Worm (Caenorhabditis elegans) whole organism, late embryonic: ENCODE data around the gene ecps-1.
"Not testable (repeated sequence)": the region's sequence is repeated elsewhere in the genome, so short reads cannot be mapped to it uniquely, and the experiment has no call there.

ENCODE experiments used
- C08G9.2 ChIP-seq: sonication (generic microtip); optimal IDR thresholded peaks from 2 replicates; lab custom pipeline; 2016; ENCODE audit warnings: mild to moderate bottlenecking, missing genetic modification characterization, moderate library complexity, missing compliant biosample characterization
- F13H6.1 ChIP-seq: sonication (generic microtip); optimal IDR thresholded peaks from 2 replicates; lab custom pipeline; 2016; ENCODE audit warnings: missing genetic modification characterization, missing compliant biosample characterization
- K09A11.1 ChIP-seq: sonication (generic microtip); optimal IDR thresholded peaks from 2 replicates; lab custom pipeline; 2017; ENCODE audit warnings: antibody characterized with exemption, mild to moderate bottlenecking, missing genetic modification characterization, missing compliant biosample characterization; ENCODE audit not compliant: insufficient read depth
- ahr-1 ChIP-seq: sonication (generic microtip); optimal IDR thresholded peaks from 2 replicates; lab custom pipeline; 2016; ENCODE audit warnings: missing genetic modification characterization, missing compliant biosample characterization
- ama-1 ChIP-seq: fragments of 150-350 bp; optimal IDR thresholded peaks from 2 replicates; lab custom pipeline; 2014
- ceh-14 ChIP-seq: sonication (generic microtip); optimal IDR thresholded peaks from 2 replicates; lab custom pipeline; 2016; ENCODE audit warnings: missing genotype, missing genetic modification characterization, missing compliant biosample characterization
- ceh-18 ChIP-seq: sonication (generic microtip); optimal IDR thresholded peaks from 2 replicates; lab custom pipeline; 2016; ENCODE audit warnings: missing genetic modification characterization, missing compliant biosample characterization
- ceh-19 ChIP-seq: fragments of 200-800 bp; sonication (Bioruptor generic); optimal IDR thresholded peaks from 2 replicates; lab custom pipeline; 2018; ENCODE audit warnings: mild to moderate bottlenecking, missing genetic modification characterization, missing compliant biosample characterization
- ceh-31 ChIP-seq: sonication (generic microtip); optimal IDR thresholded peaks from 2 replicates; lab custom pipeline; 2016; ENCODE audit warnings: missing genetic modification characterization, missing compliant biosample characterization
- ceh-34 ChIP-seq: sonication (generic microtip); optimal IDR thresholded peaks from 2 replicates; lab custom pipeline; 2016; ENCODE audit warnings: mild to moderate bottlenecking, missing genetic modification characterization, missing compliant biosample characterization
- ceh-6 ChIP-seq: fragments of 200-800 bp; sonication (Bioruptor generic); optimal IDR thresholded peaks from 2 replicates; lab custom pipeline; 2018; ENCODE audit warnings: mild to moderate bottlenecking, missing genetic modification characterization, missing compliant biosample characterization
- ceh-9 ChIP-seq: sonication (generic microtip); optimal IDR thresholded peaks from 2 replicates; lab custom pipeline; 2016; ENCODE audit warnings: mild to moderate bottlenecking, missing genetic modification characterization, inconsistent platforms, missing compliant biosample characterization
- elt-2 ChIP-seq: sonication (generic microtip); optimal IDR thresholded peaks from 2 replicates; lab custom pipeline; 2016; ENCODE audit warnings: missing genetic modification reagents, missing genetic modification characterization, missing compliant biosample characterization
- elt-4 ChIP-seq: sonication (generic microtip); optimal IDR thresholded peaks from 2 replicates; lab custom pipeline; 2016; ENCODE audit warnings: missing genetic modification characterization, missing compliant biosample characterization
- fax-1 ChIP-seq: sonication (generic microtip); optimal IDR thresholded peaks from 2 replicates; lab custom pipeline; 2016; ENCODE audit warnings: missing genotype, missing genetic modification characterization, missing compliant biosample characterization
- hlh-30 ChIP-seq: sonication (generic microtip); optimal IDR thresholded peaks from 2 replicates; lab custom pipeline; 2017; ENCODE audit warnings: antibody characterized with exemption, missing genetic modification characterization, missing compliant biosample characterization; ENCODE audit not compliant: insufficient read depth
- lim-6 ChIP-seq: sonication (generic microtip); optimal IDR thresholded peaks from 2 replicates; lab custom pipeline; 2016; ENCODE audit warnings: missing genetic modification characterization, missing compliant biosample characterization
- lin-11 ChIP-seq: fragments of 200-800 bp; sonication (Bioruptor generic); optimal IDR thresholded peaks from 2 replicates; lab custom pipeline; 2018; ENCODE audit warnings: mild to moderate bottlenecking, missing genetic modification characterization, missing compliant biosample characterization
- nfya-1 ChIP-seq: sonication (generic microtip); optimal IDR thresholded peaks from 2 replicates; lab custom pipeline; 2017; ENCODE audit warnings: missing genetic modification characterization, mild to moderate bottlenecking, missing compliant biosample characterization, antibody characterized with exemption, moderate library complexity
- nhr-232 ChIP-seq: sonication (generic microtip); optimal IDR thresholded peaks from 2 replicates; lab custom pipeline; 2016; ENCODE audit warnings: missing genetic modification characterization, missing compliant biosample characterization
- npax-4 ChIP-seq: sonication (generic microtip); optimal IDR thresholded peaks from 2 replicates; lab custom pipeline; 2016; ENCODE audit warnings: missing genetic modification characterization, missing compliant biosample characterization
- odd-2 ChIP-seq: sonication (generic microtip); optimal IDR thresholded peaks from 2 replicates; lab custom pipeline; 2017; ENCODE audit warnings: antibody characterized with exemption, mild to moderate bottlenecking, missing genetic modification characterization, missing compliant biosample characterization
- pag-3 ChIP-seq: sonication (generic microtip); optimal IDR thresholded peaks from 2 replicates; lab custom pipeline; 2016; ENCODE audit warnings: missing compliant biosample characterization, missing genetic modification characterization, borderline replicate concordance
- pat-9 ChIP-seq: fragments of 200-800 bp; sonication (Bioruptor generic); optimal IDR thresholded peaks from 2 replicates; lab custom pipeline; 2018; ENCODE audit warnings: mild to moderate bottlenecking, missing genetic modification characterization, moderate library complexity, missing compliant biosample characterization
- pax-1 ChIP-seq: fragments of 150-350 bp; optimal IDR thresholded peaks from 2 replicates; lab custom pipeline; 2014; ENCODE audit warnings: missing biosample characterization, missing genetic modification characterization
- pqm-1 ChIP-seq: sonication (generic microtip); optimal IDR thresholded peaks from 2 replicates; lab custom pipeline; 2016; ENCODE audit warnings: missing genetic modification characterization, missing compliant biosample characterization
- pros-1 ChIP-seq: fragments of 150-350 bp; optimal IDR thresholded peaks from 2 replicates; lab custom pipeline; 2014; ENCODE audit warnings: missing biosample characterization, missing genetic modification reagents, missing genetic modification characterization
- ref-2 ChIP-seq: sonication (generic microtip); optimal IDR thresholded peaks from 2 replicates; lab custom pipeline; 2016; ENCODE audit warnings: missing genetic modification characterization, missing compliant biosample characterization
- rnt-1 ChIP-seq: sonication (generic microtip); optimal IDR thresholded peaks from 2 replicates; lab custom pipeline; 2016; ENCODE audit warnings: missing genetic modification characterization, missing compliant biosample characterization
- syd-9 ChIP-seq: sonication (generic microtip); optimal IDR thresholded peaks from 2 replicates; lab custom pipeline; 2016; ENCODE audit warnings: mild to moderate bottlenecking, missing genetic modification characterization, moderate library complexity, missing compliant biosample characterization
- tbx-2 ChIP-seq: sonication (generic microtip); optimal IDR thresholded peaks from 2 replicates; lab custom pipeline; 2016; ENCODE audit warnings: missing genetic modification characterization, missing compliant biosample characterization
- tbx-7 ChIP-seq: sonication (generic microtip); optimal IDR thresholded peaks from 2 replicates; lab custom pipeline; 2016; ENCODE audit warnings: missing genotype, missing genetic modification characterization, missing compliant biosample characterization
- ttx-3 ChIP-seq: sonication (generic microtip); optimal IDR thresholded peaks from 2 replicates; lab custom pipeline; 2016; ENCODE audit warnings: missing genetic modification reagents, missing genetic modification characterization, missing compliant biosample characterization
- unc-3 ChIP-seq, 2 experiments: fragments of 200-800 bp in 1 of 2; sonication (Bioruptor generic) in 1 of 2; sonication (generic microtip) in 1 of 2; conservative IDR thresholded peaks in 1 of 2; optimal IDR thresholded peaks in 1 of 2; 2 replicates each; pipeline versions ENCODE4 v1.3.6 to Lab custom; 2016 to 2022; ENCODE audit warnings: missing compliant biosample characterization in 2 of 2, missing genetic modification characterization in 2 of 2, missing genetic modification reagents in 1 of 2
- unc-42 ChIP-seq: sonication (generic microtip); optimal IDR thresholded peaks from 2 replicates; lab custom pipeline; 2016; ENCODE audit warnings: missing genotype, missing genetic modification characterization, missing compliant biosample characterization
- unc-55 ChIP-seq: sonication (generic microtip); optimal IDR thresholded peaks from 2 replicates; lab custom pipeline; 2017; ENCODE audit warnings: missing biosample characterization, missing genetic modification reagents, missing genetic modification characterization
- unc-86 ChIP-seq: sonication (generic microtip); optimal IDR thresholded peaks from 2 replicates; lab custom pipeline; 2016; ENCODE audit warnings: missing genetic modification characterization, missing compliant biosample characterization

The ecps-1 gene

ce11 chrIII:10442355-10443140 is 17.8 kb downstream of the ecps-1 start, which contains the start of the genes H04D03.2 and ecps-2:
Gene H04D03.2 (minus strand): TSS chrIII:10442405.
Gene ecps-2 (plus strand): TSS chrIII:10443090.
- TF ChIP-seq lin-11 (tag; lab: Kevin White, UChicago) (no peak), unc-3 (GFP tag; conservative IDR thresholded peaks at IDR 0.05; lab: Robert Waterston, UW) (no peak), unc-3 (tag; optimal IDR thresholded peaks at IDR 0.05; lab: Kevin White, UChicago) (no peak), ceh-18 (tag; lab: Kevin White, UChicago) (no peak), pros-1 (no peak), elt-4 (tag; lab: Kevin White, UChicago) (no peak), hlh-30 (tag; lab: Kevin White, UChicago) (no peak), C08G9.2 (tag; lab: Kevin White, UChicago) (no peak), ceh-19 (GFP tag; lab: Kevin White, UChicago) (no peak), fax-1 (no peak), nfya-1 (tag; lab: Kevin White, UChicago) (no peak), tbx-2 (tag; lab: Kevin White, UChicago) (no peak), K09A11.1 (no peak), ref-2 (tag; lab: Kevin White, UChicago) (no peak), ceh-9 (no peak), F13H6.1 (no peak), pax-1 (tag; lab: Kevin White, UChicago) (no peak), pag-3 (no peak)

ce11 chrIII:10438780-10439179 is 21.6 kb downstream of the ecps-1 start, which contains the start of gene H04D03.6:
Gene H04D03.6 (minus strand): TSS chrIII:10438880.
- not testable (repeated sequence) for TF ChIP-seq ceh-19 (GFP tag; lab: Kevin White, UChicago); unc-55 (GFP tag; lab: Kevin White, UChicago); syd-9
- TF ChIP-seq, all 69 proteins: peak for 0; not testable (repeated sequence) for 69

ce11 chrIII:10435938-10436842 is 24.2 kb downstream of the ecps-1 start, which contains the start of the genes smrd-1 and enu-3.1:
Gene smrd-1 (minus strand): TSS chrIII:10435988.
Gene enu-3.1 (plus strand): TSS chrIII:10436276.
- peak; percentile 87 for TF ChIP-seq ceh-31 (tag; lab: Kevin White, UChicago)
- TF ChIP-seq F13H6.1: peak; percentile 49
- peak; percentile 50 for TF ChIP-seq ceh-34
- TF ChIP-seq ceh-14 (tag; lab: Kevin White, UChicago): peak; percentile 97
- peak; percentile 36 for TF ChIP-seq ref-2 (tag; lab: Kevin White, UChicago)
- TF ChIP-seq elt-2 (tag; lab: Kevin White, UChicago): peak; percentile 14
- TF ChIP-seq unc-86 (tag; lab: Kevin White, UChicago): peak; percentile 23
- TF ChIP-seq nfya-1 (tag; lab: Kevin White, UChicago): peak; percentile 4
- peak; percentile 40 for TF ChIP-seq C08G9.2 (tag; lab: Kevin White, UChicago)
- peak; percentile 83 for TF ChIP-seq lim-6 (tag; lab: Kevin White, UChicago)
- TF ChIP-seq fax-1: peak; percentile 31
- TF ChIP-seq pqm-1 (tag; lab: Kevin White, UChicago): peak; percentile 48
- 0 out of 2 replicates have a peak, but pooled peaks have one; percentile 15 for TF ChIP-seq unc-3 (GFP tag; conservative IDR thresholded peaks at IDR 0.05; lab: Robert Waterston, UW)
- TF ChIP-seq unc-3 (tag; optimal IDR thresholded peaks at IDR 0.05; lab: Kevin White, UChicago): not testable (repeated sequence)
- TF ChIP-seq tbx-2 (tag; lab: Kevin White, UChicago): peak; percentile 58
- TF ChIP-seq unc-42 (tag; lab: Kevin White, UChicago): peak; percentile 99
- peak; percentile 40 for TF ChIP-seq ceh-18 (tag; lab: Kevin White, UChicago)
- TF ChIP-seq, all 69 proteins: peak for 16; not testable (repeated sequence) for 53

- peak; percentile 3 for TF ChIP-seq lim-6 (tag; lab: Kevin White, UChicago)
- TF ChIP-seq odd-2 (tag; lab: Kevin White, UChicago): peak; percentile 29
- peak; percentile 54 for TF ChIP-seq C08G9.2 (tag; lab: Kevin White, UChicago)
- TF ChIP-seq unc-55 (GFP tag; lab: Kevin White, UChicago): peak; percentile 46
- no peak for TF ChIP-seq elt-4 (tag; lab: Kevin White, UChicago)
- peak; percentile 51 for TF ChIP-seq ceh-6
- TF ChIP-seq ttx-3 (tag; lab: Kevin White, UChicago): peak; percentile 56
- peak; percentile 41 for TF ChIP-seq nhr-232 (tag; lab: Kevin White, UChicago)
- TF ChIP-seq tbx-7 (tag; lab: Kevin White, UChicago): peak; percentile 49
- no peak for TF ChIP-seq unc-86 (tag; lab: Kevin White, UChicago)
- no peak for TF ChIP-seq npax-4 (tag; lab: Kevin White, UChicago)
- peak; percentile 67 for TF ChIP-seq pat-9 (tag; lab: Kevin White, UChicago)
- TF ChIP-seq ahr-1 (tag; lab: Kevin White, UChicago): peak; percentile 27
- peak; percentile 29 for TF ChIP-seq ref-2 (tag; lab: Kevin White, UChicago)
- peak; percentile 34 for TF ChIP-seq lin-11 (tag; lab: Kevin White, UChicago)
- peak; percentile 66 for TF ChIP-seq hlh-30 (tag; lab: Kevin White, UChicago)
- peak; percentile 68 for TF ChIP-seq pqm-1 (tag; lab: Kevin White, UChicago)
- TF ChIP-seq ama-1 (lab: Kevin White, UChicago): no peak
- TF ChIP-seq fax-1: peak; percentile 14
- peak; percentile 71 for TF ChIP-seq nfya-1 (tag; lab: Kevin White, UChicago)
- TF ChIP-seq unc-42 (tag; lab: Kevin White, UChicago): peak; percentile 2
- TF ChIP-seq ceh-31 (tag; lab: Kevin White, UChicago): peak; percentile 45
- TF ChIP-seq rnt-1 (tag; lab: Kevin White, UChicago): peak; percentile 63
- TF ChIP-seq ceh-14 (tag; lab: Kevin White, UChicago): peak; percentile 1
Observed at ce11 chrIII:10432104-10432503, 28.2 kb downstream of the ecps-1 start.
